Fruit fly (Drosophila melanogaster) whole organism, embryonic: ENCODE results near the gene DCP2.

ENCODE experiments used
- Ada2b ChIP-seq: fragments of 200-800 bp; sonication (Bioruptor generic); IDR thresholded peaks from 2 replicates; pipeline ENCODE4 v1.3.6; 2022; ENCODE audit warnings: missing biosample characterization, missing genetic modification characterization
- Aef1 ChIP-seq: fragments of 200-800 bp; sonication (Bioruptor generic); IDR thresholded peaks from 3 replicates; pipeline ENCODE4 v1.3.6; 2022; ENCODE audit warnings: missing biosample characterization, missing genetic modification characterization
- CG10267 ChIP-seq: fragments of 200-800 bp; sonication (Bioruptor generic); optimal IDR thresholded peaks from 2 replicates; lab custom pipeline; 2018; ENCODE audit warnings: missing biosample characterization, mild to moderate bottlenecking, missing genetic modification characterization, moderate library complexity
- CG10462 ChIP-seq: fragments of 200-800 bp; sonication (Bioruptor generic); optimal IDR thresholded peaks from 2 replicates; lab custom pipeline; 2016; ENCODE audit warnings: missing biosample characterization, missing genetic modification characterization
- CG10979 ChIP-seq: fragments of 200-800 bp; sonication (Bioruptor generic); optimal IDR thresholded peaks from 2 replicates; lab custom pipeline; 2018; ENCODE audit warnings: missing biosample characterization, mild to moderate bottlenecking, missing genetic modification characterization, moderate library complexity
- CG11085 ChIP-seq: fragments of 200-800 bp; sonication (Bioruptor generic); IDR thresholded peaks from 2 replicates; pipeline ENCODE4 v1.3.6; 2022; ENCODE audit warnings: missing biosample characterization, missing genetic modification characterization
- CG11093 ChIP-seq: fragments of 200-800 bp; sonication (Bioruptor generic); IDR thresholded peaks from 3 replicates; pipeline ENCODE4 v1.3.6; 2022; ENCODE audit warnings: missing biosample characterization, missing genetic modification characterization
- CG12219 ChIP-seq: fragments of 200-800 bp; sonication (Bioruptor generic); optimal IDR thresholded peaks from 3 replicates; lab custom pipeline; 2018; ENCODE audit warnings: missing biosample characterization, mild to moderate bottlenecking, missing genetic modification characterization
- CG12299 ChIP-seq: fragments of 200-800 bp; sonication (Bioruptor generic); optimal IDR thresholded peaks from 2 replicates; lab custom pipeline; 2018; ENCODE audit warnings: missing biosample characterization, mild to moderate bottlenecking, missing genetic modification characterization
- CG13775 ChIP-seq: fragments of 200-800 bp; sonication (Bioruptor generic); optimal IDR thresholded peaks from 3 replicates; lab custom pipeline; 2017; ENCODE audit warnings: missing biosample characterization, mild to moderate bottlenecking, missing genetic modification characterization
- CG1529 ChIP-seq: fragments of 200-800 bp; sonication (Bioruptor generic); optimal IDR thresholded peaks from 3 replicates; lab custom pipeline; 2018; ENCODE audit warnings: missing biosample characterization, missing genetic modification characterization
- CG17385 ChIP-seq: fragments of 200-800 bp; sonication (Bioruptor generic); optimal IDR thresholded peaks from 3 replicates; lab custom pipeline; 2018; ENCODE audit warnings: missing biosample characterization, mild to moderate bottlenecking, missing genetic modification characterization
- CG18764 ChIP-seq: fragments of 200-800 bp; sonication (Bioruptor generic); optimal IDR thresholded peaks from 3 replicates; lab custom pipeline; 2016; ENCODE audit warnings: missing biosample characterization, missing genetic modification characterization
- CG2129 ChIP-seq: fragments of 200-800 bp; sonication (Bioruptor generic); IDR thresholded peaks from 2 replicates; pipeline ENCODE4 v1.3.6; 2022; ENCODE audit warnings: missing biosample characterization, missing genetic modification characterization; ENCODE audit not compliant: partially characterized antibody
- CG2199 ChIP-seq: fragments of 200-800 bp; sonication (Bioruptor generic); IDR thresholded peaks from 3 replicates; pipeline ENCODE4 v1.3.6; 2022; ENCODE audit warnings: missing biosample characterization, missing genetic modification characterization
- CG2875 ChIP-seq: fragments of 200-800 bp; sonication (Bioruptor generic); optimal IDR thresholded peaks from 2 replicates; lab custom pipeline; 2017; ENCODE audit warnings: missing biosample characterization, mild to moderate bottlenecking, missing genetic modification characterization, missing genetic modification reagents
- CG31224 ChIP-seq: fragments of 200-800 bp; sonication (Bioruptor generic); IDR thresholded peaks from 2 replicates; pipeline ENCODE4 v1.3.6; 2022; ENCODE audit warnings: missing biosample characterization, missing genetic modification characterization
- CG3281 ChIP-seq: fragments of 200-800 bp; sonication (Bioruptor generic); optimal IDR thresholded peaks from 3 replicates; lab custom pipeline; 2017; ENCODE audit warnings: missing biosample characterization, mild to moderate bottlenecking, missing genetic modification characterization
- CG6654 ChIP-seq: fragments of 200-800 bp; sonication (Bioruptor generic); optimal IDR thresholded peaks from 2 replicates; lab custom pipeline; 2017; ENCODE audit warnings: missing biosample characterization, mild to moderate bottlenecking, missing genetic modification characterization
- CG7271 ChIP-seq: fragments of 200-800 bp; sonication (Bioruptor generic); optimal IDR thresholded peaks from 2 replicates; lab custom pipeline; 2018; ENCODE audit warnings: missing biosample characterization, mild to moderate bottlenecking, missing genetic modification characterization, moderate library complexity
- CG7839 ChIP-seq: fragments of 200-800 bp; sonication (Bioruptor generic); optimal IDR thresholded peaks from 3 replicates; lab custom pipeline; 2018; ENCODE audit warnings: missing biosample characterization, mild to moderate bottlenecking, missing genetic modification characterization, moderate library complexity
- CG8089 ChIP-seq: fragments of 200-800 bp; sonication (Bioruptor generic); optimal IDR thresholded peaks from 3 replicates; lab custom pipeline; 2016; ENCODE audit warnings: missing biosample characterization, missing genetic modification characterization
- CG8359 ChIP-seq: fragments of 200-800 bp; sonication (Bioruptor generic); optimal IDR thresholded peaks from 2 replicates; lab custom pipeline; 2017; ENCODE audit warnings: missing biosample characterization, mild to moderate bottlenecking, missing genetic modification characterization, borderline replicate concordance
- CG9215 ChIP-seq: fragments of 200-800 bp; sonication (Bioruptor generic); IDR thresholded peaks from 2 replicates; pipeline ENCODE4 v1.3.6; 2022; ENCODE audit warnings: missing biosample characterization, missing genetic modification characterization
- Dad ChIP-seq: fragments of 200-800 bp; sonication (Bioruptor generic); optimal IDR thresholded peaks from 3 replicates; lab custom pipeline; 2016; ENCODE audit warnings: missing biosample characterization, missing genetic modification characterization
- Dip2 ChIP-seq: fragments of 200-800 bp; sonication (Bioruptor generic); IDR thresholded peaks from 2 replicates; pipeline ENCODE4 v1.3.6; 2022; ENCODE audit warnings: missing biosample characterization, missing genetic modification characterization
- Dip3 ChIP-seq: fragments of 200-800 bp; sonication (Bioruptor generic); optimal IDR thresholded peaks from 3 replicates; lab custom pipeline; 2016; ENCODE audit warnings: missing biosample characterization, missing genetic modification characterization
- Fer1 ChIP-seq: fragments of 200-800 bp; sonication (Bioruptor generic); optimal IDR thresholded peaks from 2 replicates; lab custom pipeline; 2017; ENCODE audit warnings: missing biosample characterization, mild to moderate bottlenecking, missing genetic modification characterization
- HLHmδ ChIP-seq: fragments of 200-800 bp; sonication (Bioruptor generic); optimal IDR thresholded peaks from 2 replicates; lab custom pipeline; 2018; ENCODE audit warnings: missing biosample characterization, mild to moderate bottlenecking, missing genetic modification characterization, moderate library complexity
- Oli ChIP-seq: fragments of 200-800 bp; sonication (Bioruptor generic); optimal IDR thresholded peaks from 2 replicates; lab custom pipeline; 2018; ENCODE audit warnings: missing biosample characterization, mild to moderate bottlenecking, missing genetic modification characterization, moderate library complexity
- Poxn ChIP-seq: fragments of 200-800 bp; sonication (Bioruptor generic); IDR thresholded peaks from 2 replicates; pipeline ENCODE4 v1.3.6; 2022; ENCODE audit warnings: missing biosample characterization, missing genetic modification characterization
- Sin3A ChIP-seq: fragments of >200 bp; optimal IDR thresholded peaks from 2 replicates; lab custom pipeline; 2018
- Sox100B ChIP-seq: fragments of 200-800 bp; sonication (Bioruptor generic); optimal IDR thresholded peaks from 3 replicates; lab custom pipeline; 2018; ENCODE audit warnings: missing biosample characterization, mild to moderate bottlenecking, missing genetic modification characterization
- Trl ChIP-seq, 3 experiments: fragments of >200 bp in 2 of 3; fragments of 200-800 bp in 1 of 3; sonication (Bioruptor generic) in 1 of 3; optimal IDR thresholded peaks; 2 replicates in 1 of 3; 3 replicates in 2 of 3; lab custom pipeline; 2016 to 2017; ENCODE audit warnings: missing biosample characterization in 1 of 3, missing genetic modification characterization in 1 of 3
- Usf ChIP-seq: fragments of 200-800 bp; sonication (Bioruptor generic); optimal IDR thresholded peaks from 2 replicates; lab custom pipeline; 2017; ENCODE audit warnings: missing genotype, missing biosample characterization, missing genetic modification characterization
- Xbp1 ChIP-seq: fragments of 200-800 bp; sonication (Bioruptor generic); optimal IDR thresholded peaks from 3 replicates; lab custom pipeline; 2016; ENCODE audit warnings: missing biosample characterization, mild to moderate bottlenecking, missing genetic modification characterization
- ab ChIP-seq: fragments of 200-800 bp; sonication (Bioruptor generic); optimal IDR thresholded peaks from 2 replicates; lab custom pipeline; 2016; ENCODE audit warnings: missing biosample characterization, missing genetic modification characterization
- dan ChIP-seq: fragments of 200-800 bp; sonication (Bioruptor generic); IDR thresholded peaks from 2 replicates; pipeline ENCODE4 v1.3.6; 2022; ENCODE audit warnings: missing biosample characterization, missing genetic modification characterization
- emc ChIP-seq: fragments of 200-800 bp; sonication (Bioruptor generic); optimal IDR thresholded peaks from 2 replicates; lab custom pipeline; 2016; ENCODE audit warnings: missing biosample characterization, missing genetic modification characterization
- fd102C ChIP-seq: fragments of 200-800 bp; sonication (Bioruptor generic); optimal IDR thresholded peaks from 2 replicates; lab custom pipeline; 2018; ENCODE audit warnings: missing biosample characterization, mild to moderate bottlenecking, missing genetic modification characterization, moderate library complexity
- grau ChIP-seq: fragments of 200-800 bp; optimal IDR thresholded peaks from 3 replicates; lab custom pipeline; 2019; ENCODE audit warnings: missing biosample characterization, mild to moderate bottlenecking, missing genetic modification characterization, moderate library complexity
- mld ChIP-seq: fragments of 200-800 bp; sonication (Bioruptor generic); IDR thresholded peaks from 3 replicates; pipeline ENCODE4 v1.3.6; 2022; ENCODE audit warnings: missing biosample characterization, missing genetic modification characterization; ENCODE audit not compliant: partially characterized antibody
- nau ChIP-seq: fragments of 200-800 bp; sonication (Bioruptor generic); optimal IDR thresholded peaks from 3 replicates; lab custom pipeline; 2017; ENCODE audit warnings: missing biosample characterization, mild to moderate bottlenecking, missing genetic modification characterization, missing genetic modification reagents
- odd ChIP-seq: fragments of 200-800 bp; sonication (Bioruptor generic); optimal IDR thresholded peaks from 2 replicates; lab custom pipeline; 2017; ENCODE audit warnings: missing biosample characterization, mild to moderate bottlenecking, missing genetic modification characterization
- p53 ChIP-seq: fragments of 200-800 bp; sonication (Bioruptor generic); optimal IDR thresholded peaks from 2 replicates; lab custom pipeline; 2016; ENCODE audit warnings: missing biosample characterization, missing genetic modification characterization
- repo ChIP-seq: fragments of 200-800 bp; sonication (Bioruptor generic); optimal IDR thresholded peaks from 2 replicates; lab custom pipeline; 2016; ENCODE audit warnings: missing biosample characterization, missing genetic modification characterization
- rib ChIP-seq: fragments of 200-800 bp; sonication (Bioruptor generic); IDR thresholded peaks from 2 replicates; pipeline ENCODE4 v1.3.6; 2022; ENCODE audit warnings: missing biosample characterization, missing genetic modification characterization
- row ChIP-seq: fragments of 200-800 bp; sonication (Bioruptor generic); IDR thresholded peaks from 3 replicates; pipeline ENCODE4 v1.3.6; 2022; ENCODE audit warnings: missing biosample characterization, missing genetic modification characterization
- sens ChIP-seq: fragments of 200-800 bp; sonication (Bioruptor generic); peaks from one replicate; lab custom pipeline; 2016; ENCODE audit warnings: missing biosample characterization, missing genetic modification characterization
- sima ChIP-seq: fragments of 200-800 bp; sonication (Bioruptor generic); optimal IDR thresholded peaks from 2 replicates; lab custom pipeline; 2016; ENCODE audit warnings: missing biosample characterization, missing genetic modification characterization
- sqz ChIP-seq: fragments of 200-800 bp; sonication (Bioruptor generic); optimal IDR thresholded peaks from 3 replicates; lab custom pipeline; 2018; ENCODE audit warnings: missing biosample characterization, mild to moderate bottlenecking, missing genetic modification characterization
- stwl ChIP-seq: fragments of 200-800 bp; sonication (Bioruptor generic); optimal IDR thresholded peaks from 3 replicates; lab custom pipeline; 2018; ENCODE audit warnings: missing biosample characterization, mild to moderate bottlenecking, missing genetic modification characterization, moderate library complexity

The DCP2 gene

dm6 chr3L:15794311-15794710 lies 31.9 kb downstream of the DCP2 start (continued):
- peak; percentile 82 for TF ChIP-seq row
- peak; percentile 13 for TF ChIP-seq CG1529
- TF ChIP-seq odd (GFP tag; lab: Kevin White, UChicago) = no peak
- no peak for TF ChIP-seq CG12299 (tag; lab: Kevin White, UChicago)
- peak; percentile 50 for TF ChIP-seq grau (tag; lab: Kevin White, UChicago)
- TF ChIP-seq emc (GFP tag; lab: Kevin White, UChicago) = no peak
- TF ChIP-seq sima (GFP tag; lab: Kevin White, UChicago) = no peak
- TF ChIP-seq ab (GFP tag; lab: Kevin White, UChicago) = no peak
- peak; percentile 12 for TF ChIP-seq CG10462 (GFP tag; lab: Kevin White, UChicago)
- TF ChIP-seq CG11093 = no peak
- no peak for TF ChIP-seq Sin3A
- TF ChIP-seq HLHmδ (GFP tag; lab: Kevin White, UChicago) = no peak
- TF ChIP-seq Usf = no peak
- TF ChIP-seq CG10267 = peak; percentile 39
- no peak for TF ChIP-seq Dip3 (GFP tag; lab: Kevin White, UChicago)
- no peak for TF ChIP-seq CG18764 (GFP tag; lab: Kevin White, UChicago)
- no peak for TF ChIP-seq sqz
- TF ChIP-seq nau (GFP tag; lab: Kevin White, UChicago) = no peak
- no peak for TF ChIP-seq CG17385
- TF ChIP-seq Ada2b = peak; percentile 32; the same call in 1 of the 2 replicates
- no peak for TF ChIP-seq CG8359 (GFP tag; lab: Kevin White, UChicago)
- TF ChIP-seq Oli (tag; lab: Kevin White, UChicago) = peak; percentile 42
- no peak for TF ChIP-seq CG6654 (GFP tag; lab: Kevin White, UChicago)
- TF ChIP-seq Poxn (GFP tag; lab: Robert Waterston, UW) = no peak
- no peak for TF ChIP-seq Dip2 (GFP tag; lab: Robert Waterston, UW)
- no peak for TF ChIP-seq CG8089 (GFP tag; lab: Kevin White, UChicago)
- peak; percentile 21 for TF ChIP-seq CG12219 (GFP tag; lab: Kevin White, UChicago)
- no peak; the same call in 1 of the 3 replicates for TF ChIP-seq CG2199 (GFP tag; lab: Robert Waterston, UW)
- TF ChIP-seq CG2129 (GFP tag; lab: Robert Waterston, UW) = no peak
- TF ChIP-seq CG10979 (tag; lab: Kevin White, UChicago) = peak; percentile 53
- peak; percentile 51 for TF ChIP-seq Xbp1 (GFP tag; lab: Kevin White, UChicago)
- peak; percentile 27 for TF ChIP-seq sens
- TF ChIP-seq Dad (GFP tag; lab: Kevin White, UChicago) = no peak
- no peak for TF ChIP-seq Trl (optimal IDR thresholded peaks at IDR 0.05; lab: Kevin White, UChicago)
- TF ChIP-seq Trl (GFP tag; optimal IDR thresholded peaks at IDR 0.05; lab: Kevin White, UChicago) = no peak
- TF ChIP-seq CG2875 (GFP tag; lab: Kevin White, UChicago) = no peak
- TF ChIP-seq CG13775 (GFP tag; lab: Kevin White, UChicago) = peak; percentile 35
- TF ChIP-seq Fer1 (GFP tag; lab: Kevin White, UChicago) = peak; percentile 18
- TF ChIP-seq CG31224 = no peak
- no peak for TF ChIP-seq Sox100B (GFP tag; lab: Kevin White, UChicago)
- TF ChIP-seq CG9215 (GFP tag; lab: Robert Waterston, UW) = no peak
- no peak for TF ChIP-seq repo (GFP tag; lab: Kevin White, UChicago)
- peak; percentile 85 for TF ChIP-seq fd102C (GFP tag; lab: Kevin White, UChicago)
- TF ChIP-seq stwl (tag; lab: Kevin White, UChicago) = no peak
- no peak for TF ChIP-seq rib (GFP tag; lab: Robert Waterston, UW)
- no peak for TF ChIP-seq CG3281 (GFP tag; lab: Kevin White, UChicago)
- peak; percentile 34 for TF ChIP-seq CG7839 (tag; lab: Kevin White, UChicago)
- TF ChIP-seq p53 (GFP tag; lab: Kevin White, UChicago) = no peak
- no peak for TF ChIP-seq dan
- TF ChIP-seq CG7271 (tag; lab: Kevin White, UChicago) = no peak
- no peak for TF ChIP-seq Aef1 (GFP tag; lab: Robert Waterston, UW)
- no peak for TF ChIP-seq CG11085
- no peak for TF ChIP-seq mld
